Worm (Caenorhabditis elegans) whole organism, young adult: ENCODE data around the gene srg-20.

Experiments
- B0261.1 ChIP-seq: sonication (generic microtip); optimal IDR thresholded peaks from 2 replicates; lab custom pipeline; 2016; ENCODE audit warnings: mild to moderate bottlenecking, missing genetic modification characterization, moderate library complexity, missing compliant biosample characterization
- D2030.7 ChIP-seq: fragments of 200-800 bp; sonication (Bioruptor generic); IDR thresholded peaks from 2 replicates; pipeline ENCODE4 v1.3.6; 2022; ENCODE audit warnings: missing genetic modification reagents, missing genetic modification characterization, missing compliant biosample characterization
- F23B12.7 ChIP-seq: sonication (generic microtip); optimal IDR thresholded peaks from 2 replicates; lab custom pipeline; 2017; ENCODE audit warnings: missing genetic modification characterization, mild to moderate bottlenecking, missing compliant biosample characterization, antibody characterized with exemption, moderate library complexity; ENCODE audit not compliant: insufficient read depth
- F39B2.1 ChIP-seq: fragments of 200-800 bp; sonication (Bioruptor generic); IDR thresholded peaks from 2 replicates; pipeline ENCODE4 v1.3.6; 2022; ENCODE audit warnings: missing genetic modification reagents, missing genetic modification characterization, missing compliant biosample characterization
- F49E8.2 ChIP-seq: sonication (generic microtip); optimal IDR thresholded peaks from 3 replicates; lab custom pipeline; 2017; ENCODE audit warnings: missing genetic modification characterization, mild to moderate bottlenecking, missing compliant biosample characterization, antibody characterized with exemption, moderate library complexity; ENCODE audit not compliant: insufficient read depth
- F57C9.4 ChIP-seq: sonication (generic microtip); optimal IDR thresholded peaks from 2 replicates; lab custom pipeline; 2017; ENCODE audit warnings: mild to moderate bottlenecking, missing genetic modification characterization, missing compliant biosample characterization
- K12H6.12 ChIP-seq: fragments of 200-800 bp; sonication (Bioruptor generic); optimal IDR thresholded peaks from 2 replicates; lab custom pipeline; 2018; ENCODE audit warnings: mild to moderate bottlenecking, missing genetic modification characterization, missing compliant biosample characterization
- T07F8.4 ChIP-seq: sonication (generic microtip); optimal IDR thresholded peaks from 2 replicates; lab custom pipeline; 2016; ENCODE audit warnings: mild to moderate bottlenecking, missing genetic modification characterization, moderate library complexity, missing compliant biosample characterization
- Y53F4B.3 ChIP-seq: fragments of 200-800 bp; sonication (Bioruptor generic); IDR thresholded peaks from 2 replicates; pipeline ENCODE4 v1.3.6; 2022; ENCODE audit warnings: missing genetic modification reagents, missing genetic modification characterization, missing compliant biosample characterization
- Y53G8AR.9 ChIP-seq: fragments of 200-800 bp; sonication (Bioruptor generic); conservative IDR thresholded peaks from 2 replicates; pipeline ENCODE4 v1.3.6; 2022; ENCODE audit warnings: missing genetic modification reagents, missing genetic modification characterization, missing compliant biosample characterization
- Y56A3A.18 ChIP-seq: fragments of 200-800 bp; sonication (Bioruptor generic); IDR thresholded peaks from 2 replicates; pipeline ENCODE4 v1.3.6; 2022; ENCODE audit warnings: missing genetic modification reagents, missing genetic modification characterization, missing compliant biosample characterization
- Y67H2A.10 ChIP-seq: fragments of 200-800 bp; sonication (Bioruptor generic); conservative IDR thresholded peaks from 2 replicates; pipeline ENCODE4 v1.3.6; 2022; ENCODE audit warnings: missing genetic modification reagents, missing genetic modification characterization, missing compliant biosample characterization
- attf-3 ChIP-seq: fragments of 200-800 bp; sonication (Bioruptor generic); conservative IDR thresholded peaks from 2 replicates; pipeline ENCODE4 v1.3.6; 2022; ENCODE audit warnings: missing genetic modification reagents, missing genetic modification characterization, missing compliant biosample characterization
- attf-5 ChIP-seq: fragments of 200-800 bp; sonication (Bioruptor generic); optimal IDR thresholded peaks from 2 replicates; lab custom pipeline; 2018; ENCODE audit warnings: mild to moderate bottlenecking, missing genetic modification characterization, missing compliant biosample characterization
- bed-1 ChIP-seq: fragments of 200-800 bp; sonication (Bioruptor generic); IDR thresholded peaks from 2 replicates; pipeline ENCODE4 v1.3.6; 2022; ENCODE audit warnings: missing genetic modification reagents, missing genetic modification characterization, missing compliant biosample characterization
- ccch-3 ChIP-seq: fragments of 200-800 bp; sonication (Bioruptor generic); optimal IDR thresholded peaks from 2 replicates; lab custom pipeline; 2018; ENCODE audit warnings: mild to moderate bottlenecking, missing genetic modification characterization, missing compliant biosample characterization
- cebp-2 ChIP-seq: fragments of 200-800 bp; sonication (Bioruptor generic); IDR thresholded peaks from 2 replicates; pipeline ENCODE4 v1.3.6; 2022; ENCODE audit warnings: missing genetic modification characterization, missing compliant biosample characterization
- ceh-27 ChIP-seq: fragments of 200-800 bp; sonication (Bioruptor generic); optimal IDR thresholded peaks from 2 replicates; lab custom pipeline; 2018; ENCODE audit warnings: mild to moderate bottlenecking, missing genetic modification characterization, moderate library complexity, missing compliant biosample characterization
- ceh-40 ChIP-seq: fragments of 200-800 bp; sonication (Bioruptor generic); IDR thresholded peaks from 2 replicates; pipeline ENCODE4 v1.3.6; 2022; ENCODE audit warnings: missing genetic modification characterization, missing compliant biosample characterization
- ceh-91 ChIP-seq: fragments of 200-800 bp; sonication (Bioruptor generic); IDR thresholded peaks from 2 replicates; pipeline ENCODE4 v1.3.6; 2022; ENCODE audit warnings: missing genetic modification reagents, missing genetic modification characterization, missing compliant biosample characterization
- dox-1 ChIP-seq: fragments of 200-800 bp; sonication (Bioruptor generic); IDR thresholded peaks from 2 replicates; pipeline ENCODE4 v1.3.6; 2022; ENCODE audit warnings: missing genetic modification reagents, missing genetic modification characterization, missing compliant biosample characterization
- ets-4 ChIP-seq: fragments of 200-800 bp; sonication (Bioruptor generic); optimal IDR thresholded peaks from 2 replicates; lab custom pipeline; 2018; ENCODE audit warnings: mild to moderate bottlenecking, missing genetic modification characterization, missing compliant biosample characterization
- hmg-1.2 ChIP-seq: fragments of 200-800 bp; sonication (Bioruptor generic); IDR thresholded peaks from 2 replicates; pipeline ENCODE4 v1.3.6; 2022; ENCODE audit warnings: missing genetic modification reagents, missing genetic modification characterization, missing compliant biosample characterization
- lag-1 ChIP-seq: fragments of 200-800 bp; sonication (Bioruptor generic); IDR thresholded peaks from 2 replicates; pipeline ENCODE4 v1.3.6; 2022; ENCODE audit warnings: missing genetic modification reagents, missing genetic modification characterization, missing compliant biosample characterization
- let-607 ChIP-seq, 2 experiments: fragments of 200-800 bp in 1 of 2; sonication (Bioruptor generic) in 1 of 2; sonication (generic microtip) in 1 of 2; optimal IDR thresholded peaks; 2 replicates each; lab custom pipeline; 2016 to 2018; ENCODE audit warnings: mild to moderate bottlenecking in 2 of 2, missing compliant biosample characterization in 2 of 2, missing genetic modification characterization in 2 of 2, moderate library complexity in 2 of 2, missing genotype in 1 of 2
- lir-1 ChIP-seq: fragments of 200-800 bp; sonication (Bioruptor generic); conservative IDR thresholded peaks from 2 replicates; pipeline ENCODE4 v1.3.6; 2022; ENCODE audit warnings: missing genetic modification reagents, missing genetic modification characterization, missing compliant biosample characterization
- madf-8 ChIP-seq: fragments of 200-800 bp; sonication (Bioruptor generic); conservative IDR thresholded peaks from 2 replicates; pipeline ENCODE4 v1.3.6; 2022; ENCODE audit warnings: missing genetic modification reagents, missing genetic modification characterization, missing compliant biosample characterization
- mcd-1 ChIP-seq: fragments of 200-800 bp; sonication (Bioruptor generic); IDR thresholded peaks from 2 replicates; pipeline ENCODE4 v1.3.6; 2022; ENCODE audit warnings: missing genetic modification reagents, missing genetic modification characterization, missing compliant biosample characterization
- mel-28 ChIP-seq: sonication (generic microtip); optimal IDR thresholded peaks from 2 replicates; lab custom pipeline; 2016; ENCODE audit warnings: borderline replicate concordance, mild to moderate bottlenecking, missing genetic modification characterization, missing compliant biosample characterization
- mes-4 ChIP-seq: sonication (generic microtip); optimal IDR thresholded peaks from 2 replicates; lab custom pipeline; 2016; ENCODE audit warnings: missing genotype, missing genetic modification characterization, missing compliant biosample characterization
- nfyb-1 ChIP-seq: fragments of 200-800 bp; sonication (Bioruptor generic); IDR thresholded peaks from 2 replicates; pipeline ENCODE4 v1.3.6; 2022; ENCODE audit warnings: missing genetic modification reagents, missing genetic modification characterization, missing compliant biosample characterization
- nhr-120 ChIP-seq: fragments of 200-800 bp; sonication (Bioruptor generic); IDR thresholded peaks from 2 replicates; pipeline ENCODE4 v1.3.6; 2022; ENCODE audit warnings: missing genetic modification characterization, missing compliant biosample characterization
- sea-2 ChIP-seq: fragments of 200-800 bp; sonication (Bioruptor generic); IDR thresholded peaks from 2 replicates; pipeline ENCODE4 v1.3.6; 2022; ENCODE audit warnings: missing genetic modification characterization, missing compliant biosample characterization
- snpc-1.1 ChIP-seq: sonication (generic microtip); optimal IDR thresholded peaks from 2 replicates; lab custom pipeline; 2017; ENCODE audit warnings: missing genetic modification characterization, mild to moderate bottlenecking, missing compliant biosample characterization, antibody characterized with exemption, moderate library complexity, missing genotype, missing genetic modification reagents; ENCODE audit not compliant: insufficient read depth
- snpc-3.4 ChIP-seq: sonication (generic microtip); optimal IDR thresholded peaks from 2 replicates; lab custom pipeline; 2017; ENCODE audit warnings: missing genetic modification characterization, mild to moderate bottlenecking, missing compliant biosample characterization, antibody characterized with exemption, moderate library complexity, missing genotype, missing genetic modification reagents
- snpc-4 ChIP-seq, 5 experiments: fragments of 150-350 bp in 1 of 5; sonication (generic microtip) in 4 of 5; optimal IDR thresholded peaks; 2 replicates each; lab custom pipeline; 2014 to 2018; ENCODE audit warnings: missing genetic modification characterization in 5 of 5, missing biosample characterization in 3 of 5, antibody characterized with exemption in 2 of 5, mild to moderate bottlenecking in 2 of 5, missing compliant biosample characterization in 2 of 5, missing genotype in 2 of 5, moderate library complexity in 2 of 5, missing genetic modification reagents in 1 of 5
- sptf-2 ChIP-seq: fragments of 200-800 bp; sonication (Bioruptor generic); optimal IDR thresholded peaks from 2 replicates; lab custom pipeline; 2018; ENCODE audit warnings: mild to moderate bottlenecking, missing genetic modification characterization, missing compliant biosample characterization
- tbp1 ChIP-seq: fragments of 200-800 bp; sonication (Bioruptor generic); optimal IDR thresholded peaks from 2 replicates; lab custom pipeline; 2018; ENCODE audit warnings: mild to moderate bottlenecking, missing genetic modification characterization, missing compliant biosample characterization
- unc-130 ChIP-seq: sonication (generic microtip); optimal IDR thresholded peaks from 2 replicates; lab custom pipeline; 2016; ENCODE audit warnings: missing genetic modification reagents, missing genetic modification characterization, missing compliant biosample characterization
- zfh-2 ChIP-seq: fragments of 200-800 bp; sonication (Bioruptor generic); conservative IDR thresholded peaks from 2 replicates; pipeline ENCODE4 v1.3.6; 2022; ENCODE audit warnings: missing genetic modification reagents, missing genetic modification characterization, missing compliant biosample characterization

The srg-20 gene

DNA sequence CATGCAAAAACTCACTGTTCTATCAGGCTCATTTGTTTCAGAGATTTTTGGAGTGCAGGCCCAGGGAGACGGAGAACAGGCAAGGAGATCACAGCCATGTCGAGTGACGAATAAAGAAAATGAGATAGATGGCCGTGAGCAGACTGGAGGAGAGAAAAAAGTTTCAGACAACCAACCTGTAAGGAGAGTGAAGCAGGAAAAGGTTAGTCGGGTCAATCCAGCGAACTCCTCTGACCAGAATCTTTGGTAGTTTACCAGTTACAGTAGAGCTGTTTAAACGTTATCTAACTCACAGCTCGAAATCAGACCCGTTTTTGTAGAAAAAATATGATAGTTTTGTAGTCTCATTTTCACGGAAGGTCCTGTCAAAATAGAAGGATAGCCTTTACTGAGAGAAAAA is 12.3 kb downstream of the srg-20 start, which contains the start of gene fbxb-21:
Gene fbxb-21 (minus strand): TSS at position 101 of the 400 bp plus-strand sequence.
- TF ChIP-seq ceh-40 (GFP tag; lab: Robert Waterston, UW) (no peak), D2030.7 (GFP tag; lab: Robert Waterston, UW) (no peak), zfh-2 (no peak), nfyb-1 (GFP tag; lab: Robert Waterston, UW) (no peak), mel-28 (no peak), attf-3 (GFP tag; lab: Robert Waterston, UW) (no peak), mcd-1 (GFP tag; lab: Robert Waterston, UW) (no peak), mes-4 (tag; lab: Kevin White, UChicago) (no peak), Y53G8AR.9 (GFP tag; lab: Robert Waterston, UW) (no peak), cebp-2 (GFP tag; lab: Robert Waterston, UW) (no peak), nhr-120 (GFP tag; lab: Robert Waterston, UW) (no peak), F57C9.4 (tag; lab: Kevin White, UChicago) (no peak), K12H6.12 (tag; lab: Kevin White, UChicago) (no peak), unc-130 (GFP tag; lab: Kevin White, UChicago) (no peak), Y56A3A.18 (GFP tag; lab: Robert Waterston, UW) (no peak), snpc-1.1 (tag; lab: Kevin White, UChicago) (no peak), madf-8 (GFP tag; lab: Robert Waterston, UW) (no peak), lag-1 (no peak)

ce11 chrII:1650502-1650901 is 14.0 kb downstream of the srg-20 start, which contains the start of gene fbxb-20:
Gene fbxb-20, minus strand, starts transcription at chrII:1650602.
- TF ChIP-seq snpc-1.1 (tag; lab: Kevin White, UChicago), result no peak
- TF ChIP-seq unc-130 (GFP tag; lab: Kevin White, UChicago), result no peak
- no peak for TF ChIP-seq madf-8 (GFP tag; lab: Robert Waterston, UW)
- TF ChIP-seq sptf-2, result no peak
- TF ChIP-seq bed-1 (GFP tag; lab: Robert Waterston, UW), result no peak
- TF ChIP-seq F49E8.2 (tag; lab: Kevin White, UChicago), result no peak
- TF ChIP-seq F57C9.4 (tag; lab: Kevin White, UChicago), result no peak
- no peak for TF ChIP-seq snpc-4 (GFP tag; optimal IDR thresholded peaks at IDR 0.05; lab: Kevin White, UChicago)
- TF ChIP-seq snpc-4 (tag; optimal IDR thresholded peaks at IDR 0.05; lab: Kevin White, UChicago), result no peak
- no peak for TF ChIP-seq lag-1
- no peak for TF ChIP-seq K12H6.12 (tag; lab: Kevin White, UChicago)
- TF ChIP-seq dox-1, result no peak
- TF ChIP-seq Y53G8AR.9 (GFP tag; lab: Robert Waterston, UW), result no peak
- TF ChIP-seq T07F8.4 (tag; lab: Kevin White, UChicago), result no peak
- no peak for TF ChIP-seq snpc-3.4 (tag; lab: Kevin White, UChicago)
- no peak for TF ChIP-seq B0261.1
- no peak for TF ChIP-seq attf-5 (GFP tag; lab: Kevin White, UChicago)

- no peak for TF ChIP-seq B0261.1
- TF ChIP-seq hmg-1.2 (GFP tag; lab: Robert Waterston, UW), result no peak
- TF ChIP-seq cebp-2 (GFP tag; lab: Robert Waterston, UW), result no peak
- TF ChIP-seq sea-2, result no peak
- TF ChIP-seq snpc-4 (GFP tag; optimal IDR thresholded peaks at IDR 0.05; lab: Kevin White, UChicago), result no peak
- no peak for TF ChIP-seq snpc-4 (tag; optimal IDR thresholded peaks at IDR 0.05; lab: Kevin White, UChicago)
- TF ChIP-seq tbp1, result no peak
- no peak for TF ChIP-seq ceh-91 (GFP tag; lab: Robert Waterston, UW)
- TF ChIP-seq ceh-27, result no peak
- no peak for TF ChIP-seq ceh-40 (GFP tag; lab: Robert Waterston, UW)
- no peak for TF ChIP-seq ets-4
- no peak for TF ChIP-seq ccch-3 (GFP tag; lab: Kevin White, UChicago)
- TF ChIP-seq F39B2.1 (GFP tag; lab: Robert Waterston, UW), result no peak
- no peak for TF ChIP-seq sptf-2
- no peak for TF ChIP-seq Y53F4B.3 (GFP tag; lab: Robert Waterston, UW)
- TF ChIP-seq lir-1, result no peak
- no peak for TF ChIP-seq F23B12.7
- no peak for TF ChIP-seq let-607 (tag; optimal IDR thresholded peaks at IDR 0.05; lab: Kevin White, UChicago)
- no peak for TF ChIP-seq Y67H2A.10
Observed at ce11 chrII:1651804-1652203, 15.3 kb downstream of the srg-20 start, which contains the start of gene fbxb-16. Gene fbxb-16, minus strand, starts transcription at chrII:1651904.
